Fruit fly (Drosophila melanogaster) Kc167 (cell line): ENCODE measurements around the gene CG5382.

Source experiments
- Myc ChIP-seq: fragments of >200 bp; optimal IDR thresholded peaks from 2 replicates; lab custom pipeline; 2017; ENCODE audit warnings: missing external identifiers
- Sin3A ChIP-seq: fragments of >200 bp; optimal IDR thresholded peaks from 2 replicates; lab custom pipeline; 2018; ENCODE audit warnings: missing external identifiers
- h ChIP-seq: fragments of >200 bp; optimal IDR thresholded peaks from 3 replicates; lab custom pipeline; 2018; ENCODE audit warnings: missing external identifiers
- insv ChIP-seq: fragments of >200 bp; optimal IDR thresholded peaks from 3 replicates; lab custom pipeline; 2018; ENCODE audit warnings: missing external identifiers
- psq ChIP-seq: fragments of >200 bp; optimal IDR thresholded peaks from 2 replicates; lab custom pipeline; 2017; ENCODE audit warnings: missing external identifiers
- ttk ChIP-seq: sonication (Bioruptor generic); optimal IDR thresholded peaks from 2 replicates; lab custom pipeline; 2017; ENCODE audit warnings: missing external identifiers

Gene CG5382

DNA sequence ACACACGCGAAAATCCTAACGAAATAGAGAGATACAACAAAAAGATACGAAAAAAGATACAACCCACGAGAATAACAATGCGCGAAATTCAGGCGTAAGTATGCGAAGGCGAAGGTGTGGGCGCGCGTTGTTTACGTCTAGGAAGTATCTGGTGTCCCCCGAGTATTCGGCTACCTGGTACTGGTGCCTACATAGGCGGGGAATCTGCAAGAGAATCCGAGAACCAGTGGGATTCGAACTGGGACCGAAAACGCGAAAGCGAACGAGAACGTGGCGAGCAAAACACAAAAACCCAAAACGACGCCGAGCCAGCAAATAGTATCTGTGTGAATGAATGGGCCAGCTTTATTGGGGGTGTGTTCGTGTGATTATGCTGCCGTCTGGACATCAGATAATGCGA, 24.3 kb upstream of the CG5382 start:
- TF ChIP-seq psq (lab: Kevin White, UChicago) (no peak), Myc (lab: Kevin White, UChicago) (no peak), h (no peak), ttk (lab: Kevin White, UChicago) (no peak), insv (no peak), Sin3A (lab: Kevin White, UChicago) (no peak)

- TF ChIP-seq psq (lab: Kevin White, UChicago) (no peak), h (no peak), ttk (lab: Kevin White, UChicago) (no peak), insv (no peak), Sin3A (lab: Kevin White, UChicago) (no peak), Myc (lab: Kevin White, UChicago) (no peak)
These were observed 23.8 kb upstream of the CG5382 start, which contains the start of the genes CAH8 and CG7059 for dm6 chr3R:22389614-22390013. Gene CAH8, minus strand, starts transcription at chr3R:22389714. Gene CG7059, plus strand, starts transcription at chr3R:22389780.

DNA sequence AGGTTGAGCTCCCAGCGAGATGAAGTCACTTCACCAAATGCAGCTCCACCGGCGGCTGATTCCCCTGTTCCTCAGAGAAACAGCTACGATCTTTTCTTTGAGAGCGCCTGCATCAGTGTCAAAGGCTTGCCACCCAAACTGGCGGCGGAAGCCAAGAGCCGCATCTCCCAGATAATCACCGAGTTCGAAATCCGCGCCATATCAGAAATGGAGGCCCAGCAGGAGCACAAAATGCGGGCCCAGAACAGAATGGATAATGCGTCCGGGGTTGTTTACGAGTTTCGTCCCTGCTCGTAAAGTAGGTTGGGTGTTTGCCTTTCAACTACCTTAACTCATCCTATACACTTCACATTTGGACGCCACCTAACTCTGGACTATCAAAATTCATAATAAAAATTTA, 16.0 kb upstream of the CG5382 start, which contains the start of gene Gpdh3:
Gene Gpdh3, plus strand, starts transcription at position 301 of the 400 bp plus-strand sequence.
- no peak for TF ChIP-seq ttk (lab: Kevin White, UChicago)
- no peak for TF ChIP-seq Sin3A (lab: Kevin White, UChicago)
- no peak for TF ChIP-seq Myc (lab: Kevin White, UChicago)
- no peak for TF ChIP-seq h
- no peak for TF ChIP-seq psq (lab: Kevin White, UChicago)
- no peak for TF ChIP-seq insv

- no peak for TF ChIP-seq psq (lab: Kevin White, UChicago)
- TF ChIP-seq Myc (lab: Kevin White, UChicago): no peak
- no peak for TF ChIP-seq Sin3A (lab: Kevin White, UChicago)
- TF ChIP-seq insv: no peak
- TF ChIP-seq h: no peak
- TF ChIP-seq ttk (lab: Kevin White, UChicago): no peak
These were observed 15.3 kb upstream of the CG5382 start, which contains the start of gene CG43342 for dm6 chr3R:22381077-22381476. Gene CG43342, plus strand, starts transcription at chr3R:22381340.

dm6 chr3R:22379942-22380341, 14.2 kb upstream of the CG5382 start, which contains the start of gene CG34149:
Gene CG34149, plus strand, starts transcription at chr3R:22380128.
- TF ChIP-seq psq (lab: Kevin White, UChicago) (no peak), ttk (lab: Kevin White, UChicago) (no peak), Myc (lab: Kevin White, UChicago) (no peak), Sin3A (lab: Kevin White, UChicago) (no peak), h (no peak), insv (no peak)

dm6 chr3R:22375674-22376073, 9.9 kb upstream of the CG5382 start, which contains the start of gene CG18596:
Gene CG18596, plus strand, starts transcription at chr3R:22375923.
- no peak for TF ChIP-seq h
- TF ChIP-seq ttk (lab: Kevin White, UChicago): no peak
- no peak for TF ChIP-seq psq (lab: Kevin White, UChicago)
- no peak for TF ChIP-seq Sin3A (lab: Kevin White, UChicago)

DNA sequence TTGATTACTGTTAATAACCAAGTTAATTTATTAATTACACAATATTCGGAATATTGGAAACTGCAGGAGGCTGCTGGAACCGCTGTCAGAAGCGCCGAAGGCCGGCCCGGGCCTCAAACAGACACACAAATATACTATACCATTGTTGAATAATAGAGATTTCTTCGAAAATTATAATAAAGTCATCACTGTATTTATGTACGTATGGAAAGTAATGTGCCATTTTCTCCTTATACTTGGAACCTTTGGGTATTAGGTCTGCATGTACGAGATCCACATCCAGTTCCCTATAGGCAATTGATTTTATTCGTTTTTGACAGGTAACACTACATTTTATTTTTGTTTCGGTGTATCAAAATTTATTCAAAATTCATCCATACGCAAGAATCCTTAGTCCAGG, 6.8 kb upstream of the CG5382 start, which contains the start of gene CG7069:
Gene CG7069, plus strand, starts transcription at position 301 of the 400 bp plus-strand sequence.
- TF ChIP-seq psq (lab: Kevin White, UChicago) (no peak), Sin3A (lab: Kevin White, UChicago) (no peak), Myc (lab: Kevin White, UChicago) (no peak), h (no peak), ttk (lab: Kevin White, UChicago) (no peak), insv (no peak)

dm6 chr3R:22368777-22369214, 3.0 kb upstream of the CG5382 start:
- TF ChIP-seq h (no peak), psq (lab: Kevin White, UChicago) (no peak), Myc (lab: Kevin White, UChicago) (no peak), insv (no peak), ttk (lab: Kevin White, UChicago) (no peak), Sin3A (lab: Kevin White, UChicago) (no peak)

DNA sequence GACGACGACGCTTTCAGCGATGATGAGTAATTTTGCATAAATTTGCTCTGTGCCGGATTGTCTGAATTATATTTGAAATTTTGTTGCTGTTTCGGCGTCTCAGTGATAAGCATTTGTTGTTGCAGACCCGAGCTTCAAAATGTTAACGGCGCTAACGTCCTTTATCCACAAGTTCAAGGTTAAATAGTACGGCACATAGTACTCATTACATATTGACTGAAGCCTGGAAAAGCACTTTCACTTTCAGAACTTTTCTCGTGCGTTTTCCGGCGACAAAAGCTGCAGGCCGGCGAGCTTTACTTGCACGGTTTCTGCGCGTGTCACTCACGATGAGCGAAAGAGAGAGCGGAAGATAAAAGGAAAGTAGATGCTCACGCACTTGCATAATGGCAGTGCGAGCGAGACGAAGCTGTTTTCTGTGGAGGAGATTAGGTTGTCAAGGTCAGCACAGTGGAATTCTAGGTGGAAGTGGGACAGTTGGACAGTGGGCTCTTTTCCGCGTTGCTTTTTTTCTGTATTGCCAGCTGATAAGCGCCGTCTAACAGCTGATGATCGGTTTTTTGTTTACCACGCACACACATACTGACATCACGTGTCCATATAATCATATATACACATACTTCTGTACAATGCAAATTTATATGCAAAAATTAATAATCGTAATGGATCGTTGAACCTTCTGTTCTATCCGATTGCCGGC, 2.4 kb upstream of the CG5382 start:
- TF ChIP-seq h (no peak), Sin3A (lab: Kevin White, UChicago) (no peak), psq (lab: Kevin White, UChicago) (no peak), insv (no peak), Myc (lab: Kevin White, UChicago) (no peak), ttk (lab: Kevin White, UChicago) (no peak)

DNA sequence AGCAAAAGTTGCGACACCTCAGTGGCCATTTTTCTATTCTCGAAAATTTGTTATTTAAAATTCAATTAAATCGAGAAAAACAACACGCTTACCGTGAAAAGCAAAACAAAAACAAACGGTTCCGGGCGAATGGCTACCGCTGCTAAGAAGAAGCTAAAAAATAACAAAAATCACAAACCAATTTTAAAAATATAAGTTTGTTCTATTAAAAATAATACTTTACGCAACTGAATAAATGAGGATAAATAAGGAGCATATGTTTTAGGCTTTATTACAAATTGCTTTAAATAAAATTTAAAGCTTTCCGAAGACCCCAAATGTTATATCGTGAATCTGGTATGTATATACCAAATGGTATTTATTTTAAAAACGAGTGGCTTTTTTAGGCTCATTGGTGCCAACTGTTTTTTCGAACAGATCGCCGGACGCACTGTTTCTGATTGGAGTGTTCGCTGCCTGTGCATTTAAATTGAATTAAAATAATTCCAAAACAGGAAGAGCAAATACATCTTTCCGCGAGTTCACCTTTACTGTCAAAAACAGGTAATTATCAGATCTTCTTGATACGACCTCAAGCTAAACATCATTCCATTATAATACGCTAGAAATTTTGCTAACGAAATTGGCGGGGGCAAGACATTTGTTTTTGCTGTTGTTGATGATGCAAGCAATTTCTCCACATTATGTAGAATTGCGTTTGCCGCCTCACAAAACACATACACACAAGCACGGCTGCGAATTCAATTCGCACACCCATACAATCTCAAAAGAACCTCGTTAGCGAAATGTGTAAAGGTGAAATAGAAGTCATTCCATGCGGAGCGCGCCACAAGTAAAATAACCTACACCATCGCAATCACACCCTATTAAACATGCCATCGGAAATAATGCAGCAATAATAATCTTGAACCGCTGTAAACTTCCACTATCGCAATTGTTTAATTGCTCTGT, 1.6 kb upstream of the CG5382 start, which contains the start of the genes Polr3F and PyK:
Gene Polr3F, minus strand, starts transcription at position 248 of the 951 bp plus-strand sequence.
Gene PyK, plus strand, starts transcription at position 411 of the 951 bp plus-strand sequence.
- no peak for TF ChIP-seq h
- no peak for TF ChIP-seq Sin3A (lab: Kevin White, UChicago)
- no peak for TF ChIP-seq psq (lab: Kevin White, UChicago)
- TF ChIP-seq insv: no peak
- TF ChIP-seq ttk (lab: Kevin White, UChicago): no peak

DNA sequence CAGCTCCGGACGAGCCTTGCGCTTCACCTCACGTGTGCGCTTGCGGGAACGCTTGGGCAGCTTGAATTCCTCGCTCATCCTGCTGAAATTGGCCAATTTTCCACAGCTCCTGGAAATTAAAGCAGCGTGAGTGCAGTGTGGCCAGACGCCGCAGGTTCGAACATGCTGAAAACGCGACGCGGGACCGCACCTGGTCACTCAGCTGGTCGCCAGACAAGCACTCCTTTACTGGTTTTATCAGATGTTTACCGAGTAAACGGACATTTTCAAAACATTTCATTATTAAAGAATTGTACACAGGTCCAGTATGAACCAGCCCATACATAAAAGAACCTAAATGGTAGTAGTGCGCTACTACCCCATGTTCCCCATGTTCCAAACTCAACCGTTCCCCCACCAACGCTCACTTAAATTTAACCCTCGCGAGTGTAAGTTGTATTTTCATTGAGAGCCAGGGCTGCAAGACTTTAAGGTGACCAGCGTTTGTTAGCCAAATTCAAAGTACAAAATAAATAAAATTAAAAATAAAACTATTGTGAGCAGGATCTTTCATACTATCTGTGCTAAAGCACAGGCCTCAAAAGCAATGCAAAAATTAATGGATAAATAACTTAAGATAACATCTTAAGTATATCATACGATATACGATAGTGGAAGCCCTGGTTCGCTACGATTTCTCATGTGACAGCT, 3.4 kb downstream of the CG5382 start, which contains the start of the genes JMJD6, CG7071 and Muted:
Gene JMJD6, minus strand, starts transcription at position 154 of the 690 bp plus-strand sequence.
Gene CG7071, plus strand, starts transcription at position 403 of the 690 bp plus-strand sequence.
Gene Muted, plus strand, starts transcription at position 403 of the 690 bp plus-strand sequence.
- TF ChIP-seq psq (lab: Kevin White, UChicago) (no peak), insv (no peak), Sin3A (lab: Kevin White, UChicago) (no peak), ttk (lab: Kevin White, UChicago) (no peak), Myc (lab: Kevin White, UChicago) (no peak), h (no peak)
